Worm (Caenorhabditis elegans) whole organism, mixed stage, embryonic: ENCODE measurements around the gene math-14.

Source experiments
- M03D4.4 ChIP-seq: sonication (generic microtip); optimal IDR thresholded peaks from 2 replicates; lab custom pipeline; 2017; ENCODE audit warnings: mild to moderate bottlenecking, missing genetic modification characterization, missing compliant biosample characterization
- bed-3 ChIP-seq: fragments of 200-800 bp; sonication (Bioruptor generic); optimal IDR thresholded peaks from 3 replicates; lab custom pipeline; 2018; ENCODE audit warnings: mild to moderate bottlenecking, missing genetic modification characterization, moderate library complexity, missing compliant biosample characterization
- blmp-1 ChIP-seq: fragments of 150-350 bp; optimal IDR thresholded peaks from 2 replicates; lab custom pipeline; 2014; ENCODE audit warnings: missing biosample characterization, missing genetic modification characterization
- ceh-39 ChIP-seq: fragments of 150-350 bp; optimal IDR thresholded peaks from 2 replicates; lab custom pipeline; 2014; ENCODE audit warnings: missing biosample characterization, missing genetic modification characterization
- ceh-43 ChIP-seq: fragments of 200-800 bp; sonication (Bioruptor generic); optimal IDR thresholded peaks from 2 replicates; lab custom pipeline; 2018; ENCODE audit warnings: mild to moderate bottlenecking, missing genetic modification characterization, moderate library complexity, missing compliant biosample characterization
- ceh-83 ChIP-seq: fragments of 200-800 bp; sonication (Bioruptor generic); optimal IDR thresholded peaks from 2 replicates; lab custom pipeline; 2018; ENCODE audit warnings: mild to moderate bottlenecking, missing genetic modification characterization, missing compliant biosample characterization
- elt-1 ChIP-seq: sonication (generic microtip); optimal IDR thresholded peaks from 2 replicates; lab custom pipeline; 2017; ENCODE audit warnings: missing genetic modification characterization, mild to moderate bottlenecking, missing compliant biosample characterization, antibody characterized with exemption, moderate library complexity, borderline replicate concordance; ENCODE audit not compliant: insufficient read depth
- elt-3 ChIP-seq: fragments of 150-350 bp; optimal IDR thresholded peaks from 2 replicates; lab custom pipeline; 2014; ENCODE audit warnings: missing biosample characterization, missing genetic modification characterization
- flh-1 ChIP-seq: fragments of 200-800 bp; sonication (Bioruptor generic); optimal IDR thresholded peaks from 2 replicates; lab custom pipeline; 2018; ENCODE audit warnings: mild to moderate bottlenecking, missing genetic modification characterization, moderate library complexity, missing compliant biosample characterization
- lin-13 ChIP-seq: fragments of 150-350 bp; optimal IDR thresholded peaks from 2 replicates; lab custom pipeline; 2014; ENCODE audit warnings: missing biosample characterization, missing genetic modification characterization
- lin-32 ChIP-seq: fragments of 200-800 bp; sonication (Bioruptor generic); optimal IDR thresholded peaks from 2 replicates; lab custom pipeline; 2018; ENCODE audit warnings: mild to moderate bottlenecking, missing genetic modification characterization, missing compliant biosample characterization
- mab-5 ChIP-seq: fragments of 150-350 bp; optimal IDR thresholded peaks from 2 replicates; lab custom pipeline; 2014; ENCODE audit warnings: missing biosample characterization, missing genetic modification characterization
- mep-1 ChIP-seq: fragments of 150-350 bp; optimal IDR thresholded peaks from 2 replicates; lab custom pipeline; 2017; ENCODE audit warnings: missing biosample characterization, missing genetic modification reagents, missing genetic modification characterization, inconsistent platforms
- nhr-12 ChIP-seq: fragments of 150-350 bp; optimal IDR thresholded peaks from 2 replicates; lab custom pipeline; 2014; ENCODE audit warnings: missing biosample characterization, missing genetic modification characterization
- nhr-2 ChIP-seq: fragments of 150-350 bp; optimal IDR thresholded peaks from 2 replicates; lab custom pipeline; 2014; ENCODE audit warnings: missing biosample characterization, missing genetic modification characterization
- nhr-237 ChIP-seq: fragments of 150-350 bp; optimal IDR thresholded peaks from 2 replicates; lab custom pipeline; 2014; ENCODE audit warnings: missing biosample characterization, missing genetic modification characterization
- nhr-28 ChIP-seq: fragments of 150-350 bp; optimal IDR thresholded peaks from 2 replicates; lab custom pipeline; 2014; ENCODE audit warnings: missing biosample characterization, missing genetic modification characterization
- nhr-76 ChIP-seq: sonication (generic microtip); optimal IDR thresholded peaks from 2 replicates; lab custom pipeline; 2017; ENCODE audit warnings: missing biosample characterization, missing genetic modification characterization
- pha-4 ChIP-seq: fragments of 150-350 bp; optimal IDR thresholded peaks from 2 replicates; lab custom pipeline; 2018; ENCODE audit warnings: missing biosample characterization, missing genetic modification reagents, missing genetic modification characterization
- sem-2 ChIP-seq: fragments of 200-800 bp; sonication (Bioruptor generic); optimal IDR thresholded peaks from 2 replicates; lab custom pipeline; 2018; ENCODE audit warnings: mild to moderate bottlenecking, missing genetic modification characterization, missing compliant biosample characterization
- snpc-4 ChIP-seq: fragments of 150-350 bp; optimal IDR thresholded peaks from 2 replicates; lab custom pipeline; 2014; ENCODE audit warnings: missing biosample characterization, missing genetic modification characterization
- sptf-1 ChIP-seq: sonication (generic microtip); optimal IDR thresholded peaks from 2 replicates; lab custom pipeline; 2017; ENCODE audit warnings: mild to moderate bottlenecking, missing genetic modification characterization, moderate library complexity, missing compliant biosample characterization
- tbx-8 ChIP-seq: fragments of 200-800 bp; sonication (Bioruptor generic); optimal IDR thresholded peaks from 2 replicates; lab custom pipeline; 2018; ENCODE audit warnings: mild to moderate bottlenecking, missing genetic modification characterization, moderate library complexity, missing compliant biosample characterization
- unc-120 ChIP-seq: sonication (generic microtip); optimal IDR thresholded peaks from 2 replicates; lab custom pipeline; 2017; ENCODE audit warnings: missing genetic modification characterization, missing compliant biosample characterization; ENCODE audit not compliant: poor library complexity, severe bottlenecking
- unc-39 ChIP-seq: fragments of 150-350 bp; optimal IDR thresholded peaks from 2 replicates; lab custom pipeline; 2014; ENCODE audit warnings: missing biosample characterization, missing genetic modification characterization
- unc-62 ChIP-seq: fragments of 150-350 bp; optimal IDR thresholded peaks from 2 replicates; lab custom pipeline; 2014; ENCODE audit warnings: missing biosample characterization, missing genetic modification reagents, missing genetic modification characterization
- zip-8 ChIP-seq: fragments of 150-350 bp; optimal IDR thresholded peaks from 2 replicates; lab custom pipeline; 2014; ENCODE audit warnings: missing biosample characterization, missing genetic modification characterization
- ztf-11 ChIP-seq: fragments of 150-350 bp; optimal IDR thresholded peaks from 2 replicates; lab custom pipeline; 2014; ENCODE audit warnings: missing biosample characterization, missing genetic modification characterization

Gene math-14

ce11 chrII:1864278-1864677 is 4.9 kb upstream of the math-14 start, which contains the start of gene C16C4.17:
Gene C16C4.17 (plus strand): TSS chrII:1864578.
- TF ChIP-seq nhr-2 (tag; lab: Kevin White, UChicago) (no peak), unc-62 (no peak), ceh-39 (tag; lab: Kevin White, UChicago) (no peak), sptf-1 (no peak), ceh-43 (GFP tag; lab: Kevin White, UChicago) (no peak), elt-1 (tag; lab: Kevin White, UChicago) (no peak), bed-3 (no peak), mep-1 (tag; lab: Kevin White, UChicago) (no peak), tbx-8 (GFP tag; lab: Kevin White, UChicago) (no peak), lin-32 (GFP tag; lab: Kevin White, UChicago) (no peak), blmp-1 (tag; lab: Kevin White, UChicago) (no peak), flh-1 (GFP tag; lab: Kevin White, UChicago) (no peak), elt-3 (no peak), unc-39 (tag; lab: Kevin White, UChicago) (no peak), sem-2 (GFP tag; lab: Kevin White, UChicago) (no peak), lin-13 (tag; lab: Kevin White, UChicago) (no peak)

ce11 chrII:1865683-1866431 is 3.4 kb upstream of the math-14 start, which contains the start of gene math-15:
Gene math-15 (plus strand): TSS chrII:1866381.
- TF ChIP-seq ceh-39 (tag; lab: Kevin White, UChicago) (no peak), nhr-12 (no peak), tbx-8 (GFP tag; lab: Kevin White, UChicago) (no peak), sem-2 (GFP tag; lab: Kevin White, UChicago) (no peak), mab-5 (no peak), nhr-28 (tag; lab: Kevin White, UChicago) (no peak), snpc-4 (tag; lab: Kevin White, UChicago) (no peak), zip-8 (tag; lab: Kevin White, UChicago) (no peak), mep-1 (tag; lab: Kevin White, UChicago) (no peak), M03D4.4 (tag; lab: Kevin White, UChicago) (no peak), ceh-83 (GFP tag; lab: Kevin White, UChicago) (no peak), nhr-2 (tag; lab: Kevin White, UChicago) (no peak), bed-3 (no peak), nhr-76 (tag; lab: Kevin White, UChicago) (no peak), unc-120 (tag; lab: Kevin White, UChicago) (no peak), blmp-1 (tag; lab: Kevin White, UChicago) (no peak), nhr-237 (tag; lab: Kevin White, UChicago) (no peak), lin-32 (GFP tag; lab: Kevin White, UChicago) (no peak)

ce11 chrII:1870875-1871592 is 1.8 kb downstream of the math-14 start, which contains the start of gene math-10:
Gene math-10 (plus strand): TSS chrII:1871542.
- TF ChIP-seq mab-5 (no peak), flh-1 (GFP tag; lab: Kevin White, UChicago) (no peak)

ce11 chrII:1875658-1876057 is 6.4 kb downstream of the math-14 start, which contains the start of gene math-13:
Gene math-13 (plus strand): TSS chrII:1875958.
- TF ChIP-seq pha-4: no peak
- no peak for TF ChIP-seq M03D4.4 (tag; lab: Kevin White, UChicago)
- TF ChIP-seq, all 35 proteins: peak for 0

ce11 chrII:1878663-1879062 is 9.4 kb downstream of the math-14 start, which contains the start of gene math-16:
Gene math-16 (minus strand): TSS chrII:1878763.
- TF ChIP-seq ceh-39 (tag; lab: Kevin White, UChicago) (no peak), ztf-11 (no peak), ceh-43 (GFP tag; lab: Kevin White, UChicago) (no peak)
